Worm (Caenorhabditis elegans) whole organism, L4 larva: ENCODE measurements around the gene F46C5.7.

Source experiments
- D1046.2 ChIP-seq: fragments of 200-800 bp; sonication (Bioruptor generic); IDR thresholded peaks from 2 replicates; pipeline ENCODE4 v1.3.6; 2022; ENCODE audit warnings: missing genetic modification characterization, missing compliant biosample characterization
- F10B5.3 ChIP-seq: sonication (generic microtip); optimal IDR thresholded peaks from 2 replicates; lab custom pipeline; 2016; ENCODE audit warnings: mild to moderate bottlenecking, missing genetic modification characterization, missing compliant biosample characterization
- F26F4.8 ChIP-seq: fragments of 200-800 bp; sonication (Bioruptor generic); conservative IDR thresholded peaks from 2 replicates; pipeline ENCODE4 v1.3.6; 2022; ENCODE audit warnings: missing genetic modification characterization, missing compliant biosample characterization
- F44E2.7 ChIP-seq: fragments of 200-800 bp; sonication (Bioruptor generic); IDR thresholded peaks from 2 replicates; pipeline ENCODE4 v2.1.2; 2022; ENCODE audit warnings: missing genetic modification characterization, missing compliant biosample characterization
- T20F7.1 ChIP-seq: fragments of 200-800 bp; sonication (Bioruptor generic); optimal IDR thresholded peaks from 2 replicates; lab custom pipeline; 2018; ENCODE audit warnings: mild to moderate bottlenecking, missing genetic modification characterization, missing compliant biosample characterization
- T26A8.4 ChIP-seq: fragments of 200-800 bp; sonication (Bioruptor generic); IDR thresholded peaks from 2 replicates; pipeline ENCODE4 v1.3.6; 2022; ENCODE audit warnings: missing genetic modification characterization, missing compliant biosample characterization
- Y48G9A.11 ChIP-seq: fragments of 200-800 bp; sonication (Bioruptor generic); IDR thresholded peaks from 2 replicates; pipeline ENCODE4 v1.3.6; 2022; ENCODE audit warnings: missing genetic modification reagents, missing genetic modification characterization, missing compliant biosample characterization
- Y5F2A.4 ChIP-seq: fragments of 200-800 bp; sonication (Bioruptor generic); optimal IDR thresholded peaks from 2 replicates; lab custom pipeline; 2018; ENCODE audit warnings: mild to moderate bottlenecking, missing genetic modification characterization, missing compliant biosample characterization
- aha-1 ChIP-seq: fragments of 150-350 bp; peaks from one replicate; lab custom pipeline; 2014; ENCODE audit warnings: missing biosample characterization, missing genetic modification characterization
- ceh-20 ChIP-seq: fragments of 200-800 bp; sonication (Bioruptor generic); IDR thresholded peaks from 2 replicates; pipeline ENCODE4 v1.3.6; 2022; ENCODE audit warnings: missing genetic modification reagents, missing genetic modification characterization, missing compliant biosample characterization
- ceh-32 ChIP-seq: sonication (generic microtip); optimal IDR thresholded peaks from 2 replicates; lab custom pipeline; 2016; ENCODE audit warnings: mild to moderate bottlenecking, missing genetic modification characterization, missing compliant biosample characterization; ENCODE audit not compliant: poor library complexity
- ceh-44 ChIP-seq: fragments of 200-800 bp; sonication (Bioruptor generic); IDR thresholded peaks from 2 replicates; pipeline ENCODE4 v1.3.6; 2022; ENCODE audit warnings: missing genetic modification reagents, missing genetic modification characterization, missing compliant biosample characterization
- ceh-82 ChIP-seq: sonication (generic microtip); optimal IDR thresholded peaks from 2 replicates; lab custom pipeline; 2017; ENCODE audit warnings: missing biosample characterization, missing genetic modification characterization
- ctbp-1 ChIP-seq: fragments of 200-800 bp; sonication (Bioruptor generic); IDR thresholded peaks from 2 replicates; pipeline ENCODE4 v1.3.6; 2022; ENCODE audit warnings: missing genetic modification reagents, missing genetic modification characterization, missing compliant biosample characterization
- daf-12 ChIP-seq: fragments of 150-350 bp; optimal IDR thresholded peaks from 2 replicates; lab custom pipeline; 2014; ENCODE audit warnings: missing biosample characterization, missing genetic modification reagents, missing genetic modification characterization
- daf-16 ChIP-seq, 3 experiments: sonication (generic microtip); optimal IDR thresholded peaks; 2 replicates each; lab custom pipeline; 2016 to 2017; ENCODE audit warnings: missing genetic modification characterization in 3 of 3, missing genetic modification reagents in 3 of 3, mild to moderate bottlenecking in 2 of 3, missing compliant biosample characterization in 2 of 3, missing biosample characterization in 1 of 3, moderate library complexity in 1 of 3
- daf-8 ChIP-seq: fragments of 200-800 bp; sonication (Bioruptor generic); IDR thresholded peaks from 2 replicates; pipeline ENCODE4 v1.3.6; 2022; ENCODE audit warnings: missing genetic modification characterization, missing compliant biosample characterization
- dmd-8 ChIP-seq: fragments of 200-800 bp; sonication (Bioruptor generic); IDR thresholded peaks from 2 replicates; pipeline ENCODE4 v1.3.6; 2022; ENCODE audit warnings: missing genetic modification characterization, missing compliant biosample characterization
- dmd-9 ChIP-seq: fragments of 200-800 bp; sonication (Bioruptor generic); IDR thresholded peaks from 2 replicates; pipeline ENCODE4 v1.3.6; 2022; ENCODE audit warnings: missing genetic modification reagents, missing genetic modification characterization, missing compliant biosample characterization
- dpl-1 ChIP-seq: fragments of 150-350 bp; optimal IDR thresholded peaks from 2 replicates; lab custom pipeline; 2014; ENCODE audit warnings: missing biosample characterization, missing genetic modification reagents, missing genetic modification characterization
- duxl-1 ChIP-seq: sonication (generic microtip); optimal IDR thresholded peaks from 2 replicates; lab custom pipeline; 2016; ENCODE audit warnings: mild to moderate bottlenecking, missing genetic modification characterization, moderate library complexity, missing compliant biosample characterization; ENCODE audit not compliant: poor library complexity
- fos-1 ChIP-seq: fragments of 150-350 bp; optimal IDR thresholded peaks from 2 replicates; lab custom pipeline; 2014; ENCODE audit warnings: missing biosample characterization, missing genetic modification characterization
- gei-8 ChIP-seq: fragments of 200-800 bp; sonication (Bioruptor generic); optimal IDR thresholded peaks from 2 replicates; lab custom pipeline; 2018; ENCODE audit warnings: mild to moderate bottlenecking, missing genetic modification characterization, missing compliant biosample characterization
- hlh-30 ChIP-seq: sonication (generic microtip); optimal IDR thresholded peaks from 2 replicates; lab custom pipeline; 2017; ENCODE audit warnings: antibody characterized with exemption, mild to moderate bottlenecking, missing genetic modification characterization, missing compliant biosample characterization; ENCODE audit not compliant: insufficient read depth
- lin-1 ChIP-seq: fragments of 200-800 bp; sonication (Bioruptor generic); IDR thresholded peaks from 2 replicates; pipeline ENCODE4 v1.3.6; 2022; ENCODE audit warnings: missing genetic modification reagents, missing genetic modification characterization, missing compliant biosample characterization
- lin-13 ChIP-seq: fragments of 150-350 bp; optimal IDR thresholded peaks from 2 replicates; lab custom pipeline; 2014; ENCODE audit warnings: missing biosample characterization, missing genetic modification reagents, missing genetic modification characterization
- lin-15B ChIP-seq: fragments of 150-350 bp; sonication (generic microtip); optimal IDR thresholded peaks from 3 replicates; lab custom pipeline; 2014; ENCODE audit warnings: missing biosample characterization, missing genetic modification characterization
- lin-38 ChIP-seq: fragments of 200-800 bp; sonication (Bioruptor generic); IDR thresholded peaks from 2 replicates; pipeline ENCODE4 v1.3.6; 2022; ENCODE audit warnings: missing genetic modification reagents, missing genetic modification characterization, missing compliant biosample characterization
- madf-5 ChIP-seq, 2 experiments: fragments of 200-800 bp; sonication (Bioruptor generic); IDR thresholded peaks; 2 replicates each; pipeline ENCODE4 v1.3.6; 2022; ENCODE audit warnings: missing compliant biosample characterization in 2 of 2, missing genetic modification characterization in 2 of 2
- madf-9 ChIP-seq: fragments of 200-800 bp; sonication (Bioruptor generic); conservative IDR thresholded peaks from 2 replicates; pipeline ENCODE4 v1.3.6; 2022; ENCODE audit warnings: missing genetic modification reagents, missing genetic modification characterization, missing compliant biosample characterization
- mdl-1 ChIP-seq, 2 experiments: fragments of 150-350 bp in 1 of 2; sonication (generic microtip) in 1 of 2; optimal IDR thresholded peaks; 2 replicates each; lab custom pipeline; 2014 to 2017; ENCODE audit warnings: missing biosample characterization in 2 of 2, missing genetic modification characterization in 2 of 2
- mdt-29 ChIP-seq: fragments of 200-800 bp; sonication (Bioruptor generic); IDR thresholded peaks from 2 replicates; pipeline ENCODE4 v1.3.6; 2022; ENCODE audit warnings: missing genetic modification reagents, missing genetic modification characterization, missing compliant biosample characterization
- mes-2 ChIP-seq: sonication (generic microtip); optimal IDR thresholded peaks from 2 replicates; lab custom pipeline; 2016; ENCODE audit warnings: missing genotype, mild to moderate bottlenecking, missing genetic modification characterization, missing compliant biosample characterization; ENCODE audit not compliant: poor library complexity, severe bottlenecking
- nhr-10 ChIP-seq: fragments of 150-350 bp; optimal IDR thresholded peaks from 2 replicates; lab custom pipeline; 2014; ENCODE audit warnings: missing biosample characterization, missing genetic modification characterization
- nhr-102 ChIP-seq: sonication (generic microtip); optimal IDR thresholded peaks from 2 replicates; lab custom pipeline; 2016; ENCODE audit warnings: mild to moderate bottlenecking, missing genetic modification characterization, moderate library complexity, missing compliant biosample characterization
- nhr-111 ChIP-seq: fragments of 200-800 bp; sonication (Bioruptor generic); optimal IDR thresholded peaks from 2 replicates; lab custom pipeline; 2018; ENCODE audit warnings: mild to moderate bottlenecking, missing genetic modification characterization, missing compliant biosample characterization
- nhr-237 ChIP-seq: sonication (generic microtip); optimal IDR thresholded peaks from 2 replicates; lab custom pipeline; 2017; ENCODE audit warnings: missing biosample characterization, missing genetic modification characterization
- nhr-25 ChIP-seq: sonication (generic microtip); optimal IDR thresholded peaks from 2 replicates; lab custom pipeline; 2017; ENCODE audit warnings: missing genetic modification characterization, mild to moderate bottlenecking, missing compliant biosample characterization, antibody characterized with exemption, moderate library complexity, borderline replicate concordance; ENCODE audit not compliant: insufficient read depth
- pha-4 ChIP-seq, 2 experiments: fragments of 150-350 bp in 1 of 2; fragments of 200-800 bp in 1 of 2; sonication (Bioruptor generic) in 1 of 2; IDR thresholded peaks in 1 of 2; optimal IDR thresholded peaks in 1 of 2; 2 replicates each; pipeline versions ENCODE4 v1.3.6 to Lab custom; 2014 to 2022; ENCODE audit warnings: missing genetic modification characterization in 2 of 2, missing genetic modification reagents in 2 of 2, missing biosample characterization in 1 of 2, missing compliant biosample characterization in 1 of 2
- php-3 ChIP-seq: fragments of 200-800 bp; sonication (Bioruptor generic); IDR thresholded peaks from 2 replicates; pipeline ENCODE4 v1.3.6; 2022; ENCODE audit warnings: missing genetic modification reagents, missing genetic modification characterization, missing compliant biosample characterization
- pqm-1 ChIP-seq: sonication (generic microtip); optimal IDR thresholded peaks from 2 replicates; lab custom pipeline; 2017; ENCODE audit warnings: missing biosample characterization, missing genetic modification characterization
- sdz-12 ChIP-seq: fragments of 200-800 bp; sonication (Bioruptor generic); optimal IDR thresholded peaks from 2 replicates; lab custom pipeline; 2018; ENCODE audit warnings: mild to moderate bottlenecking, missing genetic modification characterization, missing compliant biosample characterization
- set-16 ChIP-seq: fragments of 200-800 bp; sonication (Bioruptor generic); IDR thresholded peaks from 2 replicates; pipeline ENCODE4 v1.3.6; 2022; ENCODE audit warnings: missing genetic modification reagents, missing genetic modification characterization, missing compliant biosample characterization
- snpc-4 ChIP-seq: fragments of 150-350 bp; optimal IDR thresholded peaks from 2 replicates; lab custom pipeline; 2014; ENCODE audit warnings: missing biosample characterization, missing genetic modification characterization
- tag-97 ChIP-seq: fragments of 200-800 bp; sonication (Bioruptor generic); IDR thresholded peaks from 2 replicates; pipeline ENCODE4 v1.3.6; 2022; ENCODE audit warnings: missing genetic modification characterization, missing compliant biosample characterization
- unc-39 ChIP-seq: sonication (generic microtip); optimal IDR thresholded peaks from 2 replicates; lab custom pipeline; 2017; ENCODE audit warnings: missing biosample characterization, missing genetic modification characterization
- unc-62 ChIP-seq, 3 experiments: fragments of 150-350 bp in 1 of 3; sonication (generic microtip); optimal IDR thresholded peaks in 2 of 3; peaks in 1 of 3; 1 replicate in 1 of 3; 2 replicates in 2 of 3; lab custom pipeline; 2014 to 2017; ENCODE audit warnings: missing biosample characterization in 3 of 3, missing genetic modification characterization in 3 of 3, missing genetic modification reagents in 3 of 3, missing genotype in 1 of 3
- zag-1 ChIP-seq: fragments of 150-350 bp; optimal IDR thresholded peaks from 2 replicates; lab custom pipeline; 2014; ENCODE audit warnings: missing biosample characterization, missing genetic modification characterization
- ztf-11 ChIP-seq: fragments of 150-350 bp; optimal IDR thresholded peaks from 2 replicates; lab custom pipeline; 2014; ENCODE audit warnings: missing biosample characterization, missing genetic modification characterization

The F46C5.7 gene

ce11 chrII:8813659-8814058 lies 25.5 kb upstream of the F46C5.7 start (continued):
- TF ChIP-seq daf-8 (GFP tag; lab: Robert Waterston, UW) (no peak), unc-62 (GFP tag; optimal IDR thresholded peaks at IDR 0.05 in 1 of 2; lab: Kevin White, UChicago) (peak in 1 of 2 experiments; percentile 100), unc-62 (tag; optimal IDR thresholded peaks at IDR 0.05; lab: Kevin White, UChicago) (no peak), lin-13 (no peak), mes-2 (peak; percentile 29), lin-38 (GFP tag; lab: Robert Waterston, UW) (no peak), lin-1 (GFP tag; lab: Robert Waterston, UW) (no peak), ceh-20 (GFP tag; lab: Robert Waterston, UW) (0 out of 2 replicates have a peak, but pooled peaks have one; percentile 21), Y5F2A.4 (GFP tag; lab: Kevin White, UChicago) (no peak), F44E2.7 (no peak), nhr-10 (tag; lab: Kevin White, UChicago) (peak; percentile 86), ceh-44 (GFP tag; lab: Robert Waterston, UW) (no peak), madf-9 (GFP tag; lab: Robert Waterston, UW) (no peak), snpc-4 (tag; lab: Kevin White, UChicago) (no peak), nhr-102 (tag; lab: Kevin White, UChicago) (no peak), mdl-1 (tag; optimal IDR thresholded peaks at IDR 0.05; lab: Kevin White, UChicago) (peak in 1 of 2 experiments; percentile 79), ceh-82 (tag; lab: Kevin White, UChicago) (no peak), set-16 (GFP tag; lab: Robert Waterston, UW) (no peak), T26A8.4 (no peak), dmd-8 (GFP tag; lab: Robert Waterston, UW) (no peak), nhr-237 (tag; lab: Kevin White, UChicago) (no peak), php-3 (no peak), dpl-1 (no peak), unc-39 (tag; lab: Kevin White, UChicago) (no peak), F26F4.8 (GFP tag; lab: Robert Waterston, UW) (no peak), D1046.2 (GFP tag; lab: Robert Waterston, UW) (no peak), zag-1 (tag; lab: Kevin White, UChicago) (no peak), ceh-32 (tag; lab: Kevin White, UChicago) (no peak), daf-12 (no peak), hlh-30 (tag; lab: Kevin White, UChicago) (peak; percentile 90), Y48G9A.11 (GFP tag; lab: Robert Waterston, UW) (no peak), F10B5.3 (no peak), pqm-1 (tag; lab: Kevin White, UChicago) (no peak), lin-15B (no peak), tag-97 (GFP tag; lab: Robert Waterston, UW) (no peak), aha-1 (peak; percentile 92), nhr-111 (GFP tag; lab: Kevin White, UChicago) (no peak), nhr-25 (tag; lab: Kevin White, UChicago) (no peak), T20F7.1 (GFP tag; lab: Kevin White, UChicago) (no peak), mdt-29 (no peak), gei-8 (no peak), dmd-9 (GFP tag; lab: Robert Waterston, UW) (no peak), ztf-11 (no peak), sdz-12 (GFP tag; lab: Kevin White, UChicago) (no peak), ctbp-1 (GFP tag; lab: Robert Waterston, UW) (no peak), fos-1 (tag; lab: Kevin White, UChicago) (no peak), pha-4 (GFP tag; IDR thresholded peaks at IDR 0.05; lab: Robert Waterston, UW) (no peak), pha-4 (tag; optimal IDR thresholded peaks at IDR 0.05; lab: Kevin White, UChicago) (no peak), madf-5 (GFP tag; IDR thresholded peaks at IDR 0.05; lab: Robert Waterston, UW) (no peak), duxl-1 (tag; lab: Kevin White, UChicago) (no peak), daf-16 (GFP tag; optimal IDR thresholded peaks at IDR 0.05; lab: Kevin White, UChicago) (no peak), daf-16 (tag; optimal IDR thresholded peaks at IDR 0.05; lab: Kevin White, UChicago) (no peak)
